Worm (Caenorhabditis elegans): ENCODE results near the gene W03A5.2.

- TF ChIP-seq unc-62 (GFP tag; optimal IDR thresholded peaks at IDR 0.05) = no peak
- TF ChIP-seq egl-44 (GFP tag; IDR thresholded peaks at IDR 0.05) = no peak
- no peak for TF ChIP-seq nfya-2 (GFP tag; IDR thresholded peaks at IDR 0.05)
- TF ChIP-seq chd-7 (tag; optimal IDR thresholded peaks at IDR 0.05) = no peak
- no peak for TF ChIP-seq rcor-1 (GFP tag; IDR thresholded peaks at IDR 0.05)
- no peak for TF ChIP-seq athp-1 (tag; optimal IDR thresholded peaks at IDR 0.05)
- TF ChIP-seq ztf-26 (tag; optimal IDR thresholded peaks at IDR 0.05) = no peak
- TF ChIP-seq hlh-26 (GFP tag; conservative IDR thresholded peaks at IDR 0.05) = no peak
- no peak for TF ChIP-seq him-1 (tag; optimal IDR thresholded peaks at IDR 0.05)
- TF ChIP-seq gei-17 (GFP tag; optimal IDR thresholded peaks at IDR 0.05) = no peak
- no peak for TF ChIP-seq Y79H2A.3 (GFP tag; conservative IDR thresholded peaks at IDR 0.05)
- TF ChIP-seq nhr-27 (tag; optimal IDR thresholded peaks at IDR 0.05) = no peak
- no peak for TF ChIP-seq nfya-1 (tag; optimal IDR thresholded peaks at IDR 0.05; ENCODE audit: borderline replicate concordance, insufficient read depth)
Observed at ce11 chrIII:5361909-5362308, 43.9 kb upstream of the W03A5.2 start, which contains the start of gene Y32H12A.1.
